Worm (Caenorhabditis elegans) whole organism, L3 larva: ENCODE data around the gene F53F4.1.

Experiments used
- elt-1 ChIP-seq: fragments of 150-350 bp; optimal IDR thresholded peaks from 2 replicates; lab custom pipeline; 2014; ENCODE audit warnings: missing biosample characterization, missing genetic modification characterization
- skn-1 ChIP-seq: fragments of 150-350 bp; optimal IDR thresholded peaks from 2 replicates; lab custom pipeline; 2014; ENCODE audit warnings: missing biosample characterization, missing genetic modification characterization

ce11 chrV:13611782-13612181, 27.2 kb downstream of the F53F4.1 start, which contains the start of gene spig-9:
- TF ChIP-seq elt-1 (tag; lab: Kevin White, UChicago) (no peak), skn-1 (tag; lab: Kevin White, UChicago) (no peak)
